Worm (Caenorhabditis elegans): ENCODE measurements around the gene C28H8.3.
A peak's percentile ranks its signal among the peaks of the same experiment; 100 is the strongest.

C28H8.3 gene

ce11 chrIII:5940525-5940974, 32.0 kb downstream of the C28H8.3 start (continued):
- no peak for TF ChIP-seq aha-1 (tag; optimal IDR thresholded peaks at IDR 0.05)
- TF ChIP-seq jun-1 (tag; optimal IDR thresholded peaks at IDR 0.05) = peak; percentile 68
- no peak for TF ChIP-seq sox-4 (tag; optimal IDR thresholded peaks at IDR 0.05)
- peak; percentile 29 for TF ChIP-seq unc-86 (tag; optimal IDR thresholded peaks at IDR 0.05)
- TF ChIP-seq nhr-76 (tag; optimal IDR thresholded peaks at IDR 0.05) = no peak
- peak; percentile 81 for TF ChIP-seq snu-23 (GFP tag; optimal IDR thresholded peaks at IDR 0.05)
- TF ChIP-seq unc-30 (tag; optimal IDR thresholded peaks at IDR 0.05) = no peak
- no peak for TF ChIP-seq C04F5.9 (tag; optimal IDR thresholded peaks at IDR 0.05)
- no peak for TF ChIP-seq ceh-63 (GFP tag; optimal IDR thresholded peaks at IDR 0.05)
- peak; percentile 45 for TF ChIP-seq lir-3 (tag; optimal IDR thresholded peaks at IDR 0.05; ENCODE audit: poor library complexity)
- TF ChIP-seq vab-15 (tag; optimal IDR thresholded peaks at IDR 0.05) = no peak
- no peak for TF ChIP-seq mab-9 (GFP tag; IDR thresholded peaks at IDR 0.05)
- TF ChIP-seq pqm-1 (tag; optimal IDR thresholded peaks at IDR 0.05) = no peak
- peak; percentile 75 for TF ChIP-seq nhr-85 (tag)
- peak; percentile 26 to 29 for TF ChIP-seq efl-1 (optimal IDR thresholded peaks at IDR 0.05)
- TF ChIP-seq efl-1 (GFP tag; optimal IDR thresholded peaks at IDR 0.05 in 1 of 2) = peak in 1 of 2 experiments; percentile 78
- TF ChIP-seq elt-3 (tag; optimal IDR thresholded peaks at IDR 0.05) = peak in 1 of 6 experiments; percentile 7
- no peak for TF ChIP-seq nhr-11 (tag; optimal IDR thresholded peaks at IDR 0.05)
- TF ChIP-seq snpc-4 (tag; optimal IDR thresholded peaks at IDR 0.05) = peak; percentile 46
- peak; percentile 55 for TF ChIP-seq C16A3.4 (tag; optimal IDR thresholded peaks at IDR 0.05)
- TF ChIP-seq lin-13 (GFP tag; optimal IDR thresholded peaks at IDR 0.05) = peak; percentile 60
- TF ChIP-seq zag-1 (tag; optimal IDR thresholded peaks at IDR 0.05) = no peak
- TF ChIP-seq blmp-1 (tag; optimal IDR thresholded peaks at IDR 0.05) = peak; percentile 36
- TF ChIP-seq dsc-1 (tag; optimal IDR thresholded peaks at IDR 0.05) = peak; percentile 24
- peak; percentile 56 for TF ChIP-seq zip-4 (GFP tag; optimal IDR thresholded peaks at IDR 0.05)
- TF ChIP-seq pag-3 (tag; optimal IDR thresholded peaks at IDR 0.05; ENCODE audit: borderline replicate concordance, insufficient read depth) = no peak
- TF ChIP-seq ama-1 (optimal IDR thresholded peaks at IDR 0.05) = peak; percentile 94
- TF ChIP-seq tlp-1 (tag; optimal IDR thresholded peaks at IDR 0.05) = no peak
- no peak for TF ChIP-seq alr-1 (tag; optimal IDR thresholded peaks at IDR 0.05; ENCODE audit: borderline replicate concordance)
- peak; percentile 49 for TF ChIP-seq xbp-1 (tag; optimal IDR thresholded peaks at IDR 0.05)
- TF ChIP-seq nhr-47 (tag; optimal IDR thresholded peaks at IDR 0.05) = peak; percentile 49
- no peak for TF ChIP-seq C34B4.2 (tag; optimal IDR thresholded peaks at IDR 0.05)
- TF ChIP-seq unc-62 (GFP tag; optimal IDR thresholded peaks at IDR 0.05) = no peak
- TF ChIP-seq nhr-71 (tag; optimal IDR thresholded peaks at IDR 0.05) = peak; percentile 71
- TF ChIP-seq fos-1 (tag; optimal IDR thresholded peaks at IDR 0.05) = peak; percentile 19
- no peak for TF ChIP-seq fkh-10 (GFP tag; optimal IDR thresholded peaks at IDR 0.05)
- TF ChIP-seq lsy-2 (tag; optimal IDR thresholded peaks at IDR 0.05) = peak; percentile 37 to 69
- no peak for TF ChIP-seq nhr-12 (tag; optimal IDR thresholded peaks at IDR 0.05)
- no peak for TF ChIP-seq mep-1 (tag; optimal IDR thresholded peaks at IDR 0.05)
- TF ChIP-seq hlh-4 (tag; optimal IDR thresholded peaks at IDR 0.05) = no peak
- TF ChIP-seq ets-5 (GFP tag; IDR thresholded peaks at IDR 0.05) = no peak
- TF ChIP-seq Y116A8C.19 (tag; optimal IDR thresholded peaks at IDR 0.05; ENCODE audit: borderline replicate concordance) = no peak
- TF ChIP-seq ceh-8 (GFP tag; optimal IDR thresholded peaks at IDR 0.05) = peak; percentile 15
- peak; percentile 14 for TF ChIP-seq nhr-237 (tag; optimal IDR thresholded peaks at IDR 0.05)
- no peak for TF ChIP-seq egl-27 (tag; optimal IDR thresholded peaks at IDR 0.05)
- TF ChIP-seq grh-1 (GFP tag; IDR thresholded peaks at IDR 0.05) = no peak
- no peak for TF ChIP-seq elt-2 (tag; optimal IDR thresholded peaks at IDR 0.05)
- TF ChIP-seq egl-13 (tag; optimal IDR thresholded peaks at IDR 0.05) = no peak
- peak in 1 of 2 experiments; percentile 94 for TF ChIP-seq mdl-1 (tag; optimal IDR thresholded peaks at IDR 0.05)
- peak; percentile 70 for TF ChIP-seq fkh-8 (tag; optimal IDR thresholded peaks at IDR 0.05)
- no peak for TF ChIP-seq pax-3 (tag; optimal IDR thresholded peaks at IDR 0.05)
- TF ChIP-seq skn-1 (tag; optimal IDR thresholded peaks at IDR 0.05) = peak; percentile 29
- TF ChIP-seq sup-37 (GFP tag; optimal IDR thresholded peaks at IDR 0.05) = no peak
- peak; percentile 27 for TF ChIP-seq ztf-4 (tag; optimal IDR thresholded peaks at IDR 0.05)
